Worm (Caenorhabditis elegans) whole organism, L3 larva: ENCODE results near the gene T19H12.12.

Experiments
- aly-2 ChIP-seq: fragments of 150-350 bp; optimal IDR thresholded peaks from 2 replicates; lab custom pipeline; 2014; ENCODE audit warnings: missing biosample characterization, missing genetic modification characterization
- egl-27 ChIP-seq: sonication (generic microtip); optimal IDR thresholded peaks from 4 replicates; lab custom pipeline; 2017; ENCODE audit warnings: missing biosample characterization, missing genetic modification reagents, missing genetic modification characterization
- nhr-237 ChIP-seq: fragments of 150-350 bp; optimal IDR thresholded peaks from 2 replicates; lab custom pipeline; 2014; ENCODE audit warnings: missing biosample characterization, missing genetic modification characterization
- nhr-25 ChIP-seq: sonication (generic microtip); optimal IDR thresholded peaks from 2 replicates; lab custom pipeline; 2017; ENCODE audit warnings: missing biosample characterization, missing genetic modification characterization
- pha-4 ChIP-seq: fragments of 150-350 bp; optimal IDR thresholded peaks from 2 replicates; lab custom pipeline; 2014; ENCODE audit warnings: missing biosample characterization, missing genetic modification reagents, missing genetic modification characterization
- snpc-4 ChIP-seq: fragments of 150-350 bp; optimal IDR thresholded peaks from 2 replicates; lab custom pipeline; 2014; ENCODE audit warnings: missing biosample characterization, missing genetic modification characterization
- zag-1 ChIP-seq: fragments of 150-350 bp; optimal IDR thresholded peaks from 2 replicates; lab custom pipeline; 2014; ENCODE audit warnings: missing biosample characterization, missing genetic modification characterization

DNA sequence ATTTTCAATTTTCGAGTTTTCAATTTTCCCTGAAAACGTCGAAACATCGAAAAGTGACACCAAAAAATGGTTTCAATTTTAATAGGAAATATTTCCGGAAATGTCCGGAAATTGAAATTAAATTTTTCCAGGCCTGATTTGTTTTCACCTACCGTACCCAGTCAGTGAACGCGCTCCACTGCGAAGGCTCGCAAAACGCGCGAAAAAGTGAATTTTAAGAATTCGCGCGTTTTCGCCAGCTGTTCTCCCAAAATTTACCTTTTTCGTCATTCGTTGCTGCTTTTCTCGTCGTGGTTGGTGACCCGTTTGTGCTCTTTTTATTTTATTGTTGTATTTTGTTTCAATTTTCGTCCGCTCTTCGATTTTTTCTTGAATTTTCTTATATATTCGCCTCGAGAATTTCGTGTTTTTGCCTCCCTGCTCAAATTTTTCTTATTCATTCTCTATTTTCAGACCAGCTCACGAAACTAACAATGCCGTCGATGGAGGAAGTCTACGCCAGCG, 5.4 kb downstream of the T19H12.12 start, which contains the start of gene T19H12.2:
- TF ChIP-seq snpc-4 (tag; lab: Kevin White, UChicago) (no peak), pha-4 (no peak), nhr-25 (tag; lab: Kevin White, UChicago) (no peak), aly-2 (tag; lab: Kevin White, UChicago) (no peak), nhr-237 (tag; lab: Kevin White, UChicago) (no peak), zag-1 (tag; lab: Kevin White, UChicago) (no peak), egl-27 (no peak)
